Fruit fly (Drosophila melanogaster): Measurements from ENCODE around the gene r.

The r gene

dm6 chrX:16683765-16684164 is 28.6 kb downstream of the r start, which contains the start of gene Axs (continued):
- TF ChIP-seq CG33557 (GFP tag; optimal IDR thresholded peaks at IDR 0.05) (peak; percentile 9), grau (tag; optimal IDR thresholded peaks at IDR 0.05) (peak; percentile 38), CG2120 (GFP tag; optimal IDR thresholded peaks at IDR 0.05) (peak; percentile 50), CoRest (tag; optimal IDR thresholded peaks at IDR 0.05) (peak; percentile 51), bab2 (GFP tag; optimal IDR thresholded peaks at IDR 0.05) (no peak), CG34422 (GFP tag; IDR thresholded peaks at IDR 0.05) (0 out of 3 replicates have a peak, but pooled peaks have one; percentile 36), zfh2 (GFP tag; optimal IDR thresholded peaks at IDR 0.05) (peak; percentile 30), CG30020 (tag; optimal IDR thresholded peaks at IDR 0.05) (peak; percentile 4), ken (GFP tag; IDR thresholded peaks at IDR 0.05) (no peak), Chrac-16 (GFP tag; optimal IDR thresholded peaks at IDR 0.05) (no peak), CG18619 (GFP tag; optimal IDR thresholded peaks at IDR 0.05) (no peak), dm (GFP tag; optimal IDR thresholded peaks at IDR 0.05) (peak; percentile 40), Antp (GFP tag; optimal IDR thresholded peaks at IDR 0.05) (peak; percentile 45), CG6791 (GFP tag; IDR thresholded peaks at IDR 0.05; ENCODE audit: partially characterized antibody) (peak; percentile 75), inv (GFP tag; IDR thresholded peaks at IDR 0.05; ENCODE audit: partially characterized antibody) (peak; percentile 67), insv (GFP tag; optimal IDR thresholded peaks at IDR 0.05) (peak in 1 of 2 experiments; percentile 20), Adf1 (GFP tag; IDR thresholded peaks at IDR 0.05) (no peak), CG15601 (tag; optimal IDR thresholded peaks at IDR 0.05) (peak; percentile 32), E2f1 (GFP tag; IDR thresholded peaks at IDR 0.05) (no peak; the same call in 1 of the 2 replicates), Ets97D (GFP tag; optimal IDR thresholded peaks at IDR 0.05) (peak; percentile 81), sens-2 (GFP tag; IDR thresholded peaks at IDR 0.05) (no peak), CG12391 (tag; optimal IDR thresholded peaks at IDR 0.05) (peak; percentile 33), jumu (GFP tag; optimal IDR thresholded peaks at IDR 0.05) (peak; percentile 16), MBD-R2 (GFP tag; IDR thresholded peaks at IDR 0.05) (peak; percentile 23; the same call in 1 of the 2 replicates), jing (GFP tag; optimal IDR thresholded peaks at IDR 0.05) (no peak), fru (optimal IDR thresholded peaks at IDR 0.05) (no peak), Sry-β (GFP tag; optimal IDR thresholded peaks at IDR 0.05) (peak; percentile 87), D (optimal IDR thresholded peaks at IDR 0.05) (no peak), D (GFP tag; optimal IDR thresholded peaks at IDR 0.05) (no peak), Eip74EF (GFP tag; optimal IDR thresholded peaks at IDR 0.05) (peak in 1 of 2 experiments; percentile 81), hb (GFP tag; IDR thresholded peaks at IDR 0.05; ENCODE audit: partially characterized antibody) (peak; percentile 69), vnd (GFP tag; IDR thresholded peaks at IDR 0.05; ENCODE audit: partially characterized antibody) (peak; percentile 58; the same call in 2 of the 3 replicates), stwl (tag; optimal IDR thresholded peaks at IDR 0.05) (peak; percentile 64), ATbp (GFP tag; optimal IDR thresholded peaks at IDR 0.05) (no peak), chinmo (GFP tag; IDR thresholded peaks at IDR 0.05; ENCODE audit: partially characterized antibody) (peak; percentile 99), wdn (GFP tag; IDR thresholded peaks at IDR 0.05) (no peak), CG1832 (GFP tag; optimal IDR thresholded peaks at IDR 0.05) (no peak), unc-4 (GFP tag; IDR thresholded peaks at IDR 0.05; ENCODE audit: partially characterized antibody) (peak; percentile 64), CG30403 (GFP tag; optimal IDR thresholded peaks at IDR 0.05) (peak; percentile 25), CG3847 (GFP tag; IDR thresholded peaks at IDR 0.05) (peak; percentile 30), CG5180 (GFP tag; optimal IDR thresholded peaks at IDR 0.05) (no peak), Pdp1 (GFP tag; optimal IDR thresholded peaks at IDR 0.05) (peak in 1 of 2 experiments; percentile 59), Bdp1 (GFP tag; optimal IDR thresholded peaks at IDR 0.05) (no peak), bbx (GFP tag; IDR thresholded peaks at IDR 0.05; ENCODE audit: partially characterized antibody) (peak; percentile 79), sob (GFP tag; IDR thresholded peaks at IDR 0.05) (peak; percentile 43; the same call in 1 of the 2 replicates), onecut (GFP tag; IDR thresholded peaks at IDR 0.05) (0 out of 2 replicates have a peak, but pooled peaks have one; percentile 7), CG34224 (GFP tag; IDR thresholded peaks at IDR 0.05; ENCODE audit: partially characterized antibody) (0 out of 3 replicates have a peak, but pooled peaks have one; percentile 35), sens (GFP tag) (peak; percentile 76), dan (GFP tag; IDR thresholded peaks at IDR 0.05) (no peak), CG31365 (tag; optimal IDR thresholded peaks at IDR 0.05) (peak; percentile 97)
